Worm (Caenorhabditis elegans) whole organism, late embryonic: ENCODE results near the gene D2096.6.

Source experiments
- C08G9.2 ChIP-seq: sonication (generic microtip); optimal IDR thresholded peaks from 2 replicates; lab custom pipeline; 2016; ENCODE audit warnings: mild to moderate bottlenecking, missing genetic modification characterization, moderate library complexity, missing compliant biosample characterization
- C38D4.7 ChIP-seq: fragments of 200-800 bp; sonication (Bioruptor generic); optimal IDR thresholded peaks from 2 replicates; lab custom pipeline; 2018; ENCODE audit warnings: mild to moderate bottlenecking, missing genetic modification characterization, moderate library complexity, missing compliant biosample characterization
- Y22D7AL.16 ChIP-seq: sonication (generic microtip); optimal IDR thresholded peaks from 2 replicates; lab custom pipeline; 2016; ENCODE audit warnings: missing genetic modification characterization, missing compliant biosample characterization
- ahr-1 ChIP-seq: sonication (generic microtip); optimal IDR thresholded peaks from 2 replicates; lab custom pipeline; 2016; ENCODE audit warnings: missing genetic modification characterization, missing compliant biosample characterization
- ama-1 ChIP-seq: fragments of 150-350 bp; optimal IDR thresholded peaks from 2 replicates; lab custom pipeline; 2014
- ceh-14 ChIP-seq: sonication (generic microtip); optimal IDR thresholded peaks from 2 replicates; lab custom pipeline; 2016; ENCODE audit warnings: missing genotype, missing genetic modification characterization, missing compliant biosample characterization
- ceh-18 ChIP-seq: sonication (generic microtip); optimal IDR thresholded peaks from 2 replicates; lab custom pipeline; 2016; ENCODE audit warnings: missing genetic modification characterization, missing compliant biosample characterization
- ceh-19 ChIP-seq: fragments of 200-800 bp; sonication (Bioruptor generic); optimal IDR thresholded peaks from 2 replicates; lab custom pipeline; 2018; ENCODE audit warnings: mild to moderate bottlenecking, missing genetic modification characterization, missing compliant biosample characterization
- ceh-22 ChIP-seq: sonication (generic microtip); optimal IDR thresholded peaks from 2 replicates; lab custom pipeline; 2017; ENCODE audit warnings: missing biosample characterization, missing genetic modification characterization
- ceh-45 ChIP-seq: fragments of 200-800 bp; sonication (Bioruptor generic); IDR thresholded peaks from 2 replicates; pipeline ENCODE4 v1.3.6; 2022; ENCODE audit warnings: missing genetic modification reagents, missing genetic modification characterization, missing compliant biosample characterization
- ceh-6 ChIP-seq: fragments of 200-800 bp; sonication (Bioruptor generic); optimal IDR thresholded peaks from 2 replicates; lab custom pipeline; 2018; ENCODE audit warnings: mild to moderate bottlenecking, missing genetic modification characterization, missing compliant biosample characterization
- dmd-4 ChIP-seq: sonication (generic microtip); optimal IDR thresholded peaks from 2 replicates; lab custom pipeline; 2016; ENCODE audit warnings: borderline replicate concordance, missing genetic modification characterization, missing compliant biosample characterization
- elt-2 ChIP-seq: sonication (generic microtip); optimal IDR thresholded peaks from 2 replicates; lab custom pipeline; 2016; ENCODE audit warnings: missing genetic modification reagents, missing genetic modification characterization, missing compliant biosample characterization
- elt-4 ChIP-seq: sonication (generic microtip); optimal IDR thresholded peaks from 2 replicates; lab custom pipeline; 2016; ENCODE audit warnings: missing genetic modification characterization, missing compliant biosample characterization
- fkh-6 ChIP-seq: sonication (generic microtip); optimal IDR thresholded peaks from 2 replicates; lab custom pipeline; 2016; ENCODE audit warnings: missing genetic modification characterization, missing compliant biosample characterization
- hlh-15 ChIP-seq: sonication (generic microtip); optimal IDR thresholded peaks from 2 replicates; lab custom pipeline; 2016; ENCODE audit warnings: missing genetic modification characterization, missing compliant biosample characterization
- hlh-30 ChIP-seq: sonication (generic microtip); optimal IDR thresholded peaks from 2 replicates; lab custom pipeline; 2017; ENCODE audit warnings: antibody characterized with exemption, missing genetic modification characterization, missing compliant biosample characterization; ENCODE audit not compliant: insufficient read depth
- hlh-8 ChIP-seq: sonication (generic microtip); optimal IDR thresholded peaks from 2 replicates; lab custom pipeline; 2016; ENCODE audit warnings: missing genotype, missing genetic modification characterization, missing compliant biosample characterization
- lin-11 ChIP-seq: fragments of 200-800 bp; sonication (Bioruptor generic); optimal IDR thresholded peaks from 2 replicates; lab custom pipeline; 2018; ENCODE audit warnings: mild to moderate bottlenecking, missing genetic modification characterization, missing compliant biosample characterization
- mec-3 ChIP-seq: sonication (generic microtip); optimal IDR thresholded peaks from 2 replicates; lab custom pipeline; 2016; ENCODE audit warnings: borderline replicate concordance, missing genetic modification characterization, missing compliant biosample characterization
- nhr-11 ChIP-seq: fragments of 150-350 bp; optimal IDR thresholded peaks from 2 replicates; lab custom pipeline; 2014; ENCODE audit warnings: missing biosample characterization, missing genetic modification characterization
- npax-4 ChIP-seq: sonication (generic microtip); optimal IDR thresholded peaks from 2 replicates; lab custom pipeline; 2016; ENCODE audit warnings: missing genetic modification characterization, missing compliant biosample characterization
- odd-2 ChIP-seq: sonication (generic microtip); optimal IDR thresholded peaks from 2 replicates; lab custom pipeline; 2017; ENCODE audit warnings: antibody characterized with exemption, mild to moderate bottlenecking, missing genetic modification characterization, missing compliant biosample characterization
- pha-2 ChIP-seq: sonication (generic microtip); optimal IDR thresholded peaks from 2 replicates; lab custom pipeline; 2017; ENCODE audit warnings: mild to moderate bottlenecking, missing genetic modification characterization, missing compliant biosample characterization
- pha-4 ChIP-seq: fragments of 150-350 bp; optimal IDR thresholded peaks from 2 replicates; lab custom pipeline; 2018; ENCODE audit warnings: missing biosample characterization, missing genetic modification reagents, missing genetic modification characterization
- pros-1 ChIP-seq: fragments of 150-350 bp; optimal IDR thresholded peaks from 2 replicates; lab custom pipeline; 2014; ENCODE audit warnings: missing biosample characterization, missing genetic modification reagents, missing genetic modification characterization
- ref-2 ChIP-seq: sonication (generic microtip); optimal IDR thresholded peaks from 2 replicates; lab custom pipeline; 2016; ENCODE audit warnings: missing genetic modification characterization, missing compliant biosample characterization
- rnt-1 ChIP-seq: sonication (generic microtip); optimal IDR thresholded peaks from 2 replicates; lab custom pipeline; 2016; ENCODE audit warnings: missing genetic modification characterization, missing compliant biosample characterization
- sox-2 ChIP-seq: fragments of 200-800 bp; sonication (Bioruptor generic); IDR thresholded peaks from 2 replicates; pipeline ENCODE4 v1.3.6; 2022; ENCODE audit warnings: missing genetic modification reagents, missing genetic modification characterization, missing compliant biosample characterization
- sox-4 ChIP-seq: sonication (generic microtip); optimal IDR thresholded peaks from 2 replicates; lab custom pipeline; 2017; ENCODE audit warnings: mild to moderate bottlenecking, missing genetic modification characterization, inconsistent platforms, missing compliant biosample characterization
- syd-9 ChIP-seq: sonication (generic microtip); optimal IDR thresholded peaks from 2 replicates; lab custom pipeline; 2016; ENCODE audit warnings: mild to moderate bottlenecking, missing genetic modification characterization, moderate library complexity, missing compliant biosample characterization
- tbx-2 ChIP-seq: sonication (generic microtip); optimal IDR thresholded peaks from 2 replicates; lab custom pipeline; 2016; ENCODE audit warnings: missing genetic modification characterization, missing compliant biosample characterization
- unc-3 ChIP-seq, 2 experiments: fragments of 200-800 bp in 1 of 2; sonication (Bioruptor generic) in 1 of 2; sonication (generic microtip) in 1 of 2; conservative IDR thresholded peaks in 1 of 2; optimal IDR thresholded peaks in 1 of 2; 2 replicates each; pipeline versions ENCODE4 v1.3.6 to Lab custom; 2016 to 2022; ENCODE audit warnings: missing compliant biosample characterization in 2 of 2, missing genetic modification characterization in 2 of 2, missing genetic modification reagents in 1 of 2
- unc-42 ChIP-seq: sonication (generic microtip); optimal IDR thresholded peaks from 2 replicates; lab custom pipeline; 2016; ENCODE audit warnings: missing genotype, missing genetic modification characterization, missing compliant biosample characterization
- unc-55 ChIP-seq: sonication (generic microtip); optimal IDR thresholded peaks from 2 replicates; lab custom pipeline; 2017; ENCODE audit warnings: missing biosample characterization, missing genetic modification reagents, missing genetic modification characterization
- unc-86 ChIP-seq: sonication (generic microtip); optimal IDR thresholded peaks from 2 replicates; lab custom pipeline; 2016; ENCODE audit warnings: missing genetic modification characterization, missing compliant biosample characterization
- zip-5 ChIP-seq: sonication (generic microtip); optimal IDR thresholded peaks from 2 replicates; lab custom pipeline; 2016; ENCODE audit warnings: missing genetic modification characterization, missing compliant biosample characterization
- ztf-16 ChIP-seq: sonication (generic microtip); optimal IDR thresholded peaks from 2 replicates; lab custom pipeline; 2017; ENCODE audit warnings: missing genetic modification characterization, missing compliant biosample characterization

The D2096.6 gene

ce11 chrIV:8385662-8386061, 16.6 kb upstream of the D2096.6 start:
- TF ChIP-seq hlh-15 (tag; lab: Kevin White, UChicago) (no peak), pha-4 (tag; lab: Kevin White, UChicago) (no peak), ama-1 (lab: Kevin White, UChicago) (no peak), ceh-19 (GFP tag; lab: Kevin White, UChicago) (no peak), unc-42 (peak; percentile 45), hlh-8 (tag; lab: Kevin White, UChicago) (no peak)

ce11 chrIV:8384737-8385136, 15.7 kb upstream of the D2096.6 start:
- no peak for TF ChIP-seq ceh-18
- no peak for TF ChIP-seq unc-55 (GFP tag; lab: Kevin White, UChicago)
- no peak for TF ChIP-seq unc-3 (GFP tag; conservative IDR thresholded peaks at IDR 0.05; lab: Robert Waterston, UW)
- no peak for TF ChIP-seq unc-3 (tag; optimal IDR thresholded peaks at IDR 0.05; lab: Kevin White, UChicago)
- TF ChIP-seq tbx-2 (tag; lab: Kevin White, UChicago): no peak
- no peak for TF ChIP-seq pha-2 (tag; lab: Kevin White, UChicago)
- TF ChIP-seq zip-5 (tag; lab: Kevin White, UChicago): no peak
- TF ChIP-seq hlh-15 (tag; lab: Kevin White, UChicago): no peak
- TF ChIP-seq ceh-45 (GFP tag; lab: Robert Waterston, UW): no peak
- no peak for TF ChIP-seq hlh-30 (tag; lab: Kevin White, UChicago)
- no peak for TF ChIP-seq ama-1 (lab: Kevin White, UChicago)
- TF ChIP-seq Y22D7AL.16 (tag; lab: Kevin White, UChicago): no peak
- no peak for TF ChIP-seq lin-11 (tag; lab: Kevin White, UChicago)
- no peak for TF ChIP-seq hlh-8 (tag; lab: Kevin White, UChicago)
- TF ChIP-seq elt-4 (tag; lab: Kevin White, UChicago): no peak
- TF ChIP-seq C08G9.2: no peak
- TF ChIP-seq pros-1 (tag; lab: Kevin White, UChicago): no peak
- TF ChIP-seq rnt-1: no peak
- TF ChIP-seq nhr-11 (tag; lab: Kevin White, UChicago): no peak

- TF ChIP-seq ceh-14 (tag; lab: Kevin White, UChicago): no peak
- TF ChIP-seq ceh-6 (GFP tag; lab: Kevin White, UChicago): no peak
- TF ChIP-seq ztf-16 (tag; lab: Kevin White, UChicago): no peak
- TF ChIP-seq npax-4 (tag; lab: Kevin White, UChicago): no peak
- TF ChIP-seq sox-4 (tag; lab: Kevin White, UChicago): no peak
- no peak for TF ChIP-seq tbx-2 (tag; lab: Kevin White, UChicago)
- no peak for TF ChIP-seq mec-3
- no peak for TF ChIP-seq fkh-6 (tag; lab: Kevin White, UChicago)
- TF ChIP-seq ahr-1 (tag; lab: Kevin White, UChicago): no peak
- TF ChIP-seq elt-2 (tag; lab: Kevin White, UChicago): no peak
- no peak for TF ChIP-seq C38D4.7 (GFP tag; lab: Kevin White, UChicago)
- no peak for TF ChIP-seq syd-9 (tag; lab: Kevin White, UChicago)
- TF ChIP-seq ceh-22 (tag; lab: Kevin White, UChicago): no peak
- TF ChIP-seq sox-2 (GFP tag; lab: Robert Waterston, UW): no peak
- TF ChIP-seq unc-86 (tag; lab: Kevin White, UChicago): no peak
- no peak for TF ChIP-seq dmd-4 (tag; lab: Kevin White, UChicago)
- TF ChIP-seq unc-3 (GFP tag; conservative IDR thresholded peaks at IDR 0.05; lab: Robert Waterston, UW): no peak
- no peak for TF ChIP-seq unc-3 (tag; optimal IDR thresholded peaks at IDR 0.05; lab: Kevin White, UChicago)
- no peak for TF ChIP-seq odd-2
- no peak for TF ChIP-seq ref-2 (tag; lab: Kevin White, UChicago)
Measured at ce11 chrIV:8382695-8383094, 13.7 kb upstream of the D2096.6 start, which contains the start of gene D2096.9. Gene D2096.9 (minus strand): TSS chrIV:8382795.
